Fruit fly (Drosophila melanogaster): Measurements from ENCODE around the gene CG13461.

CG13461 gene

DNA sequence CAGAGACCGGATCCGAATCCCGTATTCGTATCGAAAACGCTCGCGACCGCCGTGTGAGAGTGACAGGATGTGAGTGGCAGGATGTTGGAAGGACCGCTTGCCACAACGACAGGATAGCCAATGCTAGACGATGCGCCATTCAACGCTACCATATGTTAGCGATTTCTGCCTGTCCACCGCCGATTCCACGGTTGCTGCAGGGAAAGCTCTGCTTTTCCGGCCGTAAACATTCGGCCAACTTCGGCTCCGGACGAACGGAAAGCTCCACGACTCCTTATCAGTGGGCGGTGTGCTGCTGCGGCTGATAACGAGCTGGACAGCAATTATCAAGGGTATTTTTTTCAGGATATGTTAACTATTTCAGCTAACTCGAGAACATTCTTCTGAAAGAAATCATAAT lies 12.6 kb upstream of the CG13461 start, which contains the start of gene Sytbeta:
Gene Sytbeta, minus strand, starts transcription at position 101 of the 400 bp plus-strand sequence.
- TF ChIP-seq rn (GFP tag; IDR thresholded peaks at IDR 0.05) (no peak), Ets98B (GFP tag; IDR thresholded peaks at IDR 0.05) (no peak), CG12605 (GFP tag; IDR thresholded peaks at IDR 0.05) (no peak), CG8301 (tag; optimal IDR thresholded peaks at IDR 0.05) (no peak), CG34367 (tag; optimal IDR thresholded peaks at IDR 0.05) (no peak), EcR (GFP tag; optimal IDR thresholded peaks at IDR 0.05) (no peak), CG17806 (tag; optimal IDR thresholded peaks at IDR 0.05) (no peak), fd96Ca (GFP tag; IDR thresholded peaks at IDR 0.05) (no peak), Pif1B (GFP tag; optimal IDR thresholded peaks at IDR 0.05) (no peak)

DNA sequence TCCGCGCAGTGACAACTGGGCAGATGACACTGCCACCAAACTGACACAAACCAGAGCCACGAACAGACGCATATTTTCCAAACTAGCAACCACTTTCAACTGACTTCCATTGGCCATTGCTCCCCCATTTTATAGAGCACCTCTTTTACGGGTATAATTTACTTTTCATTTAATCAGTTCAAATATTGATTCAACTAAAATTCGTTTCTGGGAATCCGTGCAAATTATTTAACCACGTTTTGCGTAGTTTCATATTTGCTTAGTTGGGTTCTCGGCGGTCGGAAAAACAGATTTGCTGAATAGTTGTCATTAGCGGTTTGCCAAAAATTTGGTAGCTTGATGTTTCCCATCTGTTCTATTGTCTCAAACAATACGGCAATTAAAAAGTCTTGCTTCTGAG lies 9.3 kb upstream of the CG13461 start, which contains the start of gene CG13460:
Gene CG13460, minus strand, starts transcription at position 101 of the 400 bp plus-strand sequence.
- TF ChIP-seq CG12605 (GFP tag; IDR thresholded peaks at IDR 0.05) = no peak
- TF ChIP-seq CG17806 (tag; optimal IDR thresholded peaks at IDR 0.05) = no peak
- TF ChIP-seq Pif1B (GFP tag; optimal IDR thresholded peaks at IDR 0.05) = no peak
- TF ChIP-seq CG32121 (GFP tag; IDR thresholded peaks at IDR 0.05) = no peak
- TF ChIP-seq CG13204 (GFP tag; optimal IDR thresholded peaks at IDR 0.05) = no peak
- no peak for TF ChIP-seq CG10348 (GFP tag; IDR thresholded peaks at IDR 0.05)
- TF ChIP-seq D1 (tag; optimal IDR thresholded peaks at IDR 0.05) = no peak
- TF ChIP-seq EcR (GFP tag; optimal IDR thresholded peaks at IDR 0.05) = no peak
- TF ChIP-seq fd96Ca (GFP tag; IDR thresholded peaks at IDR 0.05) = no peak

DNA sequence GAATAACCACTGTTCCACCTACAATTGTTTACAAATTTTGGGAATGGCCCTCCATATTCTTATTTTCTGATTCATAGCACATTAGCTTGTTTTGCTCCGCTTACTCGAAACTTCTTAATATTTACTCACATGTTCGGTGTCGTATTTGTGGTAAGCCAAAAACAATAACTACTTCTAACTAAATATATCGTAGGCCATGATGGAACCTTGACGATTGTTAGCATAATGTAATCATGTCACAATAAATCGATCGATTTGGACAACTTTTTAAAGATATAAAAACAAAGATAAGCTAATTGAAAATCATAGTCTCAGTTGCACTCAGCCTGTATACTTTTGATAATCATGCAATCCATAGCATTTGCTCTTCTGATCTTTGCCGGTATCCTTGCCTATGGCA lies 2.2 kb upstream of the CG13461 start, which contains the start of gene EAChm:
Gene EAChm, plus strand, starts transcription at position 301 of the 400 bp plus-strand sequence.
- no peak for TF ChIP-seq fd96Ca (GFP tag; IDR thresholded peaks at IDR 0.05)
- no peak for TF ChIP-seq D1 (tag; optimal IDR thresholded peaks at IDR 0.05)
- no peak for TF ChIP-seq Pif1A (GFP tag; optimal IDR thresholded peaks at IDR 0.05)
- no peak for TF ChIP-seq Ets98B (GFP tag; IDR thresholded peaks at IDR 0.05)
- no peak for TF ChIP-seq EcR (GFP tag; optimal IDR thresholded peaks at IDR 0.05)
- no peak for TF ChIP-seq CG12605 (GFP tag; IDR thresholded peaks at IDR 0.05)
- TF ChIP-seq CG9948 (tag; optimal IDR thresholded peaks at IDR 0.05) = no peak

DNA sequence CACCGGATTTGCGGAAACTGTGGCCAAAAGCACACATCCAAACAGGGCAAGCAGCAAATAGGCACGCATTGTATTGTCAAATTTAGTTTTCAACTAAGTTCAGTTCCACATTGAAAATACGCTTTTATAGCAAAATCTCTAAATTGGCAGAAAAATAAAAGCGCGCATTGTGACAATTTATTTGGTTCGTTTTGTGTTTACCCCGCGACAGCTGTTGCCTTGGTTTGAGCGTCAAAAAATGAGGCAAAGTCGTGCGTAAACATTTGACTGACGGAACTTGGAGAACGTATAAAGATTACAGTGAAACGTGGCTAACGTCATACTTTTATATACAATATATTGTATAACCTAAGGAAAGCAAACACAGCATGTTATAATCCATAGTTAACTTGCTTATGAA lies 1.7 kb upstream of the CG13461 start, which contains the start of gene CG18649:
Gene CG18649, minus strand, starts transcription at position 101 of the 400 bp plus-strand sequence.
- TF ChIP-seq gl (tag; optimal IDR thresholded peaks at IDR 0.05) = no peak
- TF ChIP-seq CG32121 (GFP tag; IDR thresholded peaks at IDR 0.05) = no peak
- no peak for TF ChIP-seq fd96Ca (GFP tag; IDR thresholded peaks at IDR 0.05)
- no peak for TF ChIP-seq CG13204 (GFP tag; optimal IDR thresholded peaks at IDR 0.05)
- TF ChIP-seq D1 (tag; optimal IDR thresholded peaks at IDR 0.05) = no peak
- no peak for TF ChIP-seq CG8301 (tag; optimal IDR thresholded peaks at IDR 0.05)
- no peak for TF ChIP-seq CG4496 (GFP tag; IDR thresholded peaks at IDR 0.05)
- TF ChIP-seq Ets98B (GFP tag; IDR thresholded peaks at IDR 0.05) = no peak
- TF ChIP-seq CG8159 (tag; optimal IDR thresholded peaks at IDR 0.05) = no peak
- no peak for TF ChIP-seq rn (GFP tag; IDR thresholded peaks at IDR 0.05)
- no peak for TF ChIP-seq CG17806 (tag; optimal IDR thresholded peaks at IDR 0.05)
- TF ChIP-seq Pif1A (GFP tag; optimal IDR thresholded peaks at IDR 0.05) = no peak
- no peak for TF ChIP-seq Snoo (tag; optimal IDR thresholded peaks at IDR 0.05)
- TF ChIP-seq CG12605 (GFP tag; IDR thresholded peaks at IDR 0.05) = no peak
- no peak for TF ChIP-seq CG34367 (tag; optimal IDR thresholded peaks at IDR 0.05)
- no peak for TF ChIP-seq EcR (GFP tag; optimal IDR thresholded peaks at IDR 0.05)
- TF ChIP-seq CG14655 (GFP tag; optimal IDR thresholded peaks at IDR 0.05) = no peak

DNA sequence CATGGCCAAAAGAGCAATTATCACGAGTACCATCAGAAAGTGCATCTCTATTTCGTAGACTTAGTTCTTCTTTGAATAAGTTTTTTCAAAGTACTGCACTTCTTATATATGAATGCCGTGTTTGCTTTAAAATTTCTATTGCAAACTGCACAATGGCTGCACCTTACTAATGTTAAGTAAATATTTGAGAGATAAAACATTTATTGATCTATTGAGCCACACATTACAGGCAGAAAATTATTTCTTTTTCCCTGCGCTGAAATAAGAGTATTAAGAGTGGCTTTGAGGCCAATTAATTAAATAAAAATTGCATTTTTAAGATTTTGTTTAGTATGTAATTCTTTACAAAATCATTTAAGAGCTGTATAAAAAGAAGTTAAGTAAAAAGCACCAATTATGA lies 961 bp upstream of the CG13461 start, which contains the start of gene CG43680:
Gene CG43680, minus strand, starts transcription at position 101 of the 400 bp plus-strand sequence.
- no peak for TF ChIP-seq D1 (tag; optimal IDR thresholded peaks at IDR 0.05)
- TF ChIP-seq CG13204 (GFP tag; optimal IDR thresholded peaks at IDR 0.05) = no peak
- no peak for TF ChIP-seq CG8301 (tag; optimal IDR thresholded peaks at IDR 0.05)
- TF ChIP-seq CG15710 (tag; optimal IDR thresholded peaks at IDR 0.05) = no peak
- no peak for TF ChIP-seq Snoo (tag; optimal IDR thresholded peaks at IDR 0.05)
- no peak for TF ChIP-seq CG9948 (tag; optimal IDR thresholded peaks at IDR 0.05)
- TF ChIP-seq CG12605 (GFP tag; IDR thresholded peaks at IDR 0.05) = no peak
- TF ChIP-seq CG4496 (GFP tag; IDR thresholded peaks at IDR 0.05) = no peak
- no peak for TF ChIP-seq Pif1B (GFP tag; optimal IDR thresholded peaks at IDR 0.05)
- no peak for TF ChIP-seq CG32121 (GFP tag; IDR thresholded peaks at IDR 0.05)

DNA sequence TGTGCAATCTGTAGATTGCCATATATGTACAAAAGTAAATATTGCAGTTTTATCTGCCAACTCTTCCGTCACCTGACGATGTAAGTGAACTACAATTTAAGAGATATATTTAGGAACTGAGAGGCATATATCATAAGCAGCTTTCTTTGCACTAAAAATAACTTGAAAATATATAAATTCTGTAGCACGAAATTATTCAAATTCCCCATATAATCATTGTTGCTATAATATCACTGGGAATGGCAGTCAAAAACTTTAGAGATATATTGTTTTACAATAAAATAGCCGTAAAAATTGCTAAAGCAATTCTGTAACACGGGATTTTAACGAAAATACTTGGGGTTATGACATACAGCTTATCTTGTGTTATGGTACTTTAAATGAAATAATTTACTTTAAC lies 965 bp downstream of the CG13461 start, which contains the start of gene CG43679:
Gene CG43679, minus strand, starts transcription at position 101 of the 400 bp plus-strand sequence.
- no peak for TF ChIP-seq CG4496 (GFP tag; IDR thresholded peaks at IDR 0.05)

DNA sequence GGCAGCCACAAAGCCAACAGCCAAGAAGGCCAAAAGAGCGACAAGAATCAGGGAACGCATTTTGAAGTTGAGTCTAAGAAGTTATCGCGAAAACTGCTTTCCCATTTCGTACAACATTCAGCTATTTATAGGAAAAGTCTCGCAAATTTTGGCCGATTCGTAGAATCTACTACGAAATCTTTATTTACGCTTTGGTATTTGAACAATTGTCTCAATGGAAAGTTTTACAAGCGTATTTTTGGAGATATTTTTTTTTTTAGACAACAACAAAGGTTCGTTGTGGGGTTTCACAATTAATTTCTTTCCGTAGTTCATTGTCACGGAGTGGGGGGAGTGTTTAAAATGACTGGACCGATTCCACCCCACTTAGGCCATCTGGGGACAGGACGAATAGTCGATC lies 1.6 kb downstream of the CG13461 start, which contains the start of gene CG12310:
Gene CG12310, minus strand, starts transcription at position 101 of the 400 bp plus-strand sequence.
- TF ChIP-seq CG12605 (GFP tag; IDR thresholded peaks at IDR 0.05) (no peak), gl (tag; optimal IDR thresholded peaks at IDR 0.05) (no peak), D1 (tag; optimal IDR thresholded peaks at IDR 0.05) (no peak), Pif1B (GFP tag; optimal IDR thresholded peaks at IDR 0.05) (no peak), fd96Ca (GFP tag; IDR thresholded peaks at IDR 0.05) (no peak), CG10348 (GFP tag; IDR thresholded peaks at IDR 0.05) (no peak), CG4496 (GFP tag; IDR thresholded peaks at IDR 0.05) (no peak), Pif1A (GFP tag; optimal IDR thresholded peaks at IDR 0.05) (no peak), CG32121 (GFP tag; IDR thresholded peaks at IDR 0.05) (no peak), CG34367 (tag; optimal IDR thresholded peaks at IDR 0.05) (no peak), CG8159 (tag; optimal IDR thresholded peaks at IDR 0.05) (no peak), CG13204 (GFP tag; optimal IDR thresholded peaks at IDR 0.05) (no peak), CG17806 (tag; optimal IDR thresholded peaks at IDR 0.05) (no peak), Snoo (tag; optimal IDR thresholded peaks at IDR 0.05) (no peak), CG9948 (tag; optimal IDR thresholded peaks at IDR 0.05) (no peak), EcR (GFP tag; optimal IDR thresholded peaks at IDR 0.05) (no peak), CG8301 (tag; optimal IDR thresholded peaks at IDR 0.05) (no peak), CG14655 (GFP tag; optimal IDR thresholded peaks at IDR 0.05) (no peak), CG15710 (tag; optimal IDR thresholded peaks at IDR 0.05) (no peak)

Data from whole organism, pupa.